Worm (Caenorhabditis elegans) whole organism, midembryonic: ENCODE results near the gene T04A8.18.

Source experiments
- cog-1 ChIP-seq: sonication (generic microtip); optimal IDR thresholded peaks from 2 replicates; lab custom pipeline; 2016; ENCODE audit warnings: missing genetic modification characterization, missing compliant biosample characterization
- klf-2 ChIP-seq: fragments of 200-800 bp; sonication (Bioruptor generic); conservative IDR thresholded peaks from 2 replicates; pipeline ENCODE4 v1.3.6; 2022; ENCODE audit warnings: missing genetic modification reagents, missing genetic modification characterization, missing compliant biosample characterization
- ref-1 ChIP-seq: fragments of 200-800 bp; sonication (Bioruptor generic); conservative IDR thresholded peaks from 2 replicates; pipeline ENCODE4 v1.3.6; 2022; ENCODE audit warnings: missing genetic modification reagents, missing genetic modification characterization, missing compliant biosample characterization
- tab-1 ChIP-seq: fragments of 200-800 bp; sonication (Bioruptor generic); IDR thresholded peaks from 2 replicates; pipeline ENCODE4 v1.3.6; 2022; ENCODE audit warnings: missing genetic modification characterization, missing compliant biosample characterization
- ztf-23 ChIP-seq: fragments of 200-800 bp; sonication (Bioruptor generic); IDR thresholded peaks from 2 replicates; pipeline ENCODE4 v1.3.6; 2022; ENCODE audit warnings: missing genetic modification reagents, missing genetic modification characterization, missing compliant biosample characterization

ce11 chrIII:4739975-4740374, 31.0 kb downstream of the T04A8.18 start, which contains the start of gene ras-2:
- no peak for TF ChIP-seq klf-2
- TF ChIP-seq ref-1 (GFP tag; lab: Robert Waterston, UW): no peak
- TF ChIP-seq tab-1: no peak
- TF ChIP-seq ztf-23 (GFP tag; lab: Robert Waterston, UW): no peak
- no peak for TF ChIP-seq cog-1 (tag; lab: Kevin White, UChicago)
